Fruit fly (Drosophila melanogaster): Measurements from ENCODE around the gene CG9550.

DNA sequence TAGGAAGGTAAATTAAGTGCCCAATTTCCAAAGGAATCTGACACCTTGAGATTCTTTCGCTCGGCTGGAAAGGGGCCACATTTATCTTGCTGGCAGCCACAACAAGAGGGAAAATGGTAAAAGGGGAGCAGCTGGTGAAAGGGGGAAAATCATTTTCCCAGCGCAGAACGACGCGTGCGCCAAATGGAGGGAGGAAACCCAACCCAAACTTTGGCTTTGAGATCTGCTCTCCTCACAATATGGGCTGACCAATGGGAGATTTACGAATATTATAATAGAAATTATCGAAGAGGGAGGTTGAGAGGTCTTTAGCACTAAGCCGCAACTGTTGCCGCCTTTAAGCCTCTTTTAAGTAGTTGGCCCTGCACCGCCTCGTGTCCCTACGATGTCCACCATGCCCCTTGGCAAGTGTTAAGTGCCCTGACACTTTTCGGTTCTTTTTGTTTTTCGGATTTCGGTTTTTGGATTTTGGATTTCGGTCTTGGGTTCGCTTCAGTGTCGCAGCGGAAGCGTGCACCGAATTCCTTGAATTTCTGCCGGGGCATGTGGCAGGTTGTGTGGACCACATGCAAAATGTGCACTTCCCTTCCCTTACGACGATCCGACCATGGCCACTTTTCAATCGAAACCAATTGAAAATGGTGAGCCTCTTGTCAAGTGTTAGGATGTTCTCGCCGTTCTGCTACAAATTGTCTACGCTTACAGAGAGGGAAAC is 35.3 kb downstream of the CG9550 start:
- TF ChIP-seq usp (GFP tag; optimal IDR thresholded peaks at IDR 0.05) (no peak), dmrt93B (GFP tag; optimal IDR thresholded peaks at IDR 0.05) (no peak), h (GFP tag; optimal IDR thresholded peaks at IDR 0.05) (no peak), CG32264 (GFP tag; optimal IDR thresholded peaks at IDR 0.05) (no peak), Vsx2 (GFP tag; optimal IDR thresholded peaks at IDR 0.05; ENCODE audit: partially characterized antibody) (no peak), CG9705 (GFP tag; optimal IDR thresholded peaks at IDR 0.05) (no peak), Hnf4 (GFP tag; optimal IDR thresholded peaks at IDR 0.05) (no peak), Hr78 (GFP tag; optimal IDR thresholded peaks at IDR 0.05) (no peak)
